Fruit fly (Drosophila melanogaster): Measurements from ENCODE around the gene cutlet.

Gene cutlet

DNA sequence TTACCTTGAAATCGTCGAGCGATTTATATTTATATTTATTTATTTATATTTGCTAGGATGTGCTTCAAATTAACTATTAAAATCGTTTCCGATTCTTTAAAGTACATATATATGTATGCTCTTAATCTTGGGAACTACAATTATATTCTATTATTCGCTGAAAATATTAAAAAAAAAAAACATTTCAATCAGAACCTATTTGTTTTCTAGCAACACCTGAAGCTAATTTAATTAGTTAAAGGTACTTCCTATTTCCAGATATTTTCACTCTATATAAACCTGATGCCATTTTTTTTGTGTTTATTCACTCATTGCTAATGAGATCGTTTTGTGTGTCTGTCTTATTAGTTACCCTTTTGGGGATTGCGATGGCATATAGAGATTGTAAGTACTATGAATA is 10.6 kb downstream of the cutlet start, which contains the start of gene CG42467:
CG42467 (plus strand) TSS at position 301 of the 400 bp plus-strand sequence.
- TF ChIP-seq PHDP (tag; optimal IDR thresholded peaks at IDR 0.05) (no peak), cad (GFP tag; optimal IDR thresholded peaks at IDR 0.05) (no peak), CG8924 (tag; optimal IDR thresholded peaks at IDR 0.05) (no peak), prd (optimal IDR thresholded peaks at IDR 0.05) (no peak), prd (GFP tag; IDR thresholded peaks at IDR 0.05) (no peak), CG8290 (GFP tag; optimal IDR thresholded peaks at IDR 0.05) (no peak), CG8290 (tag; optimal IDR thresholded peaks at IDR 0.05) (no peak), Bgb (GFP tag; IDR thresholded peaks at IDR 0.05; ENCODE audit: partially characterized antibody) (no peak), sima (GFP tag; optimal IDR thresholded peaks at IDR 0.05) (no peak), CG3847 (GFP tag; IDR thresholded peaks at IDR 0.05) (no peak), fru (optimal IDR thresholded peaks at IDR 0.05) (no peak), MBD-R2 (GFP tag; IDR thresholded peaks at IDR 0.05) (no peak), CG15601 (tag; optimal IDR thresholded peaks at IDR 0.05) (no peak), B-H2 (GFP tag; optimal IDR thresholded peaks at IDR 0.05) (no peak), Eip74EF (GFP tag; optimal IDR thresholded peaks at IDR 0.05) (no peak), Dip2 (GFP tag; IDR thresholded peaks at IDR 0.05) (no peak), CG11504 (tag; optimal IDR thresholded peaks at IDR 0.05) (no peak), CG2202 (tag; optimal IDR thresholded peaks at IDR 0.05) (no peak), maf-S (GFP tag; optimal IDR thresholded peaks at IDR 0.05) (no peak), D19A (tag; optimal IDR thresholded peaks at IDR 0.05) (no peak)

DNA sequence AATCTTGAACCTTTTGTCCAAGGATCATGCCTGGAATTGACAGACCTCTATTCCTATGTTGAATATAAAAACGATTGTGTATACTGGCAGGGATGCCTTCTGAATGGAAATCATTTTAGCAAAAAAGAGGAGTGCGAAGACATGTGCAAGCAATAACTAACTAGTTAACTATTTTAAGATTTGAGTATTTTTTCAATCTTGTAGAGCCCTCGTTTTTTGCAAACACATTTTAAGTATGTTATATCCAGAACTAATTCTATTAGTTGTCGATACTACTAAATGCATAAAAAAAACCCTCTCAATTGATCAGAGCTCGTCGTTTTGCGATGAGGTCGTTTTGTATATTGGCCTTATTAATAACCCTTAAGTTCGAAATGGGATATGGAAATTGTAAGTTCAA is 11.2 kb downstream of the cutlet start, which contains the start of gene Sfp24C1:
Sfp24C1 (plus strand) TSS at position 301 of the 400 bp plus-strand sequence.
- TF ChIP-seq CG34376 (GFP tag; optimal IDR thresholded peaks at IDR 0.05) = no peak
- TF ChIP-seq Gug (GFP tag; IDR thresholded peaks at IDR 0.05) = no peak
- no peak for TF ChIP-seq CG2889 (GFP tag; IDR thresholded peaks at IDR 0.05)

DNA sequence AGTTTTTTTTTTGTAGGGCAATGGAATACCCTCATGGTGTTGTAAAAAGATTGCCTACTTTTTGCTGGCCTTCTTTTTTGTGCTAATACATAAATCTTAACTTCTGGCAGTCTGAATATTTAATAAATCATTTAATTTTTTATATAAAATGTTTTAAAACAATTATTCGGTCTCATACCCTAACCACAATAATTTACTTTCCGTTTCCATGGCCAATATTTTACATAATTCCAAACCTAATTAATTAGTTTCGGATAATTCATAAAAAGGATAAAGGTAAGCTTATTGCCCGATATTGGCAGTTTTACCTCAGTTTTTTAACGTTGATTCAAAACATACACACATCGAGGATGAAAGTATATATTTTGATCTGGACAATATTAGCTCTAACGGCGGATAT is 11.7 kb downstream of the cutlet start, which contains the start of gene CG42465:
CG42465 (plus strand) TSS at position 301 of the 400 bp plus-strand sequence.
- TF ChIP-seq CG10366 (GFP tag; IDR thresholded peaks at IDR 0.05) = no peak
- TF ChIP-seq ranshi (GFP tag; IDR thresholded peaks at IDR 0.05) = no peak
- no peak for TF ChIP-seq maf-S (GFP tag; optimal IDR thresholded peaks at IDR 0.05)
- TF ChIP-seq Gug (GFP tag; IDR thresholded peaks at IDR 0.05) = no peak
- no peak for TF ChIP-seq ro (GFP tag; IDR thresholded peaks at IDR 0.05)
- TF ChIP-seq Rx (GFP tag; IDR thresholded peaks at IDR 0.05) = no peak
- TF ChIP-seq slou (GFP tag; optimal IDR thresholded peaks at IDR 0.05) = no peak
- no peak for TF ChIP-seq CG2875 (GFP tag; optimal IDR thresholded peaks at IDR 0.05)
- TF ChIP-seq mirr (GFP tag; optimal IDR thresholded peaks at IDR 0.05) = no peak
- no peak for TF ChIP-seq CG15479 (GFP tag; optimal IDR thresholded peaks at IDR 0.05)
- no peak for TF ChIP-seq CG10654 (GFP tag; optimal IDR thresholded peaks at IDR 0.05)
- no peak for TF ChIP-seq toy (GFP tag; IDR thresholded peaks at IDR 0.05)
- no peak for TF ChIP-seq CG8359 (GFP tag; optimal IDR thresholded peaks at IDR 0.05; ENCODE audit: borderline replicate concordance)
- TF ChIP-seq CG10959 (GFP tag; IDR thresholded peaks at IDR 0.05) = no peak
- TF ChIP-seq CG8478 (optimal IDR thresholded peaks at IDR 0.05) = no peak
- no peak for TF ChIP-seq Fer1 (GFP tag; optimal IDR thresholded peaks at IDR 0.05)

DNA sequence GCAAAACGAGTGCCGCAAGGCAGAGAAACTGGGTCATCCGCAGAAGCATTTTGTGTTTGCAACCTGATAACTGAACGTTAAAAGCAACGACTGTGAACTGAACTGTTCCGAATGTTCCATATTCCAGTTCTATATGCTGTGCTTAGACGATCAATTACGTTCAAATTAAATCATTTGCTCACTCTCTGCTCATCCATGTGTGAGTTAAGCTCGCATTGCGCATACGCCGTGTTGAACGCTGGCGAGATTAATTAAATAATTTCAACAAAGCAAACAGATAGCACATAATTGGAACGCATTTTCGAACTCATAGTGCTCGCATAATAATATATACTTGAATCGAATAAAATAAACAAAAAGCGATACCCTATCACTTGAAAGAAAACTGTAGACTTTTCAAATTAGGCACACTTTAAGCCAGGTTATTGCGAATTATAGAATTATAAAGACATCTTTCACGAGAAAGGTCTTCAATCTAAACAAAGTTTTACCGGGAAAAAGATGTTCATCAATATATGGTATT is 12.5 kb downstream of the cutlet start, which contains the start of the genes CG10031 and CG42464:
CG10031 (minus strand) TSS at position 101 of the 523 bp plus-strand sequence.
CG42464 (plus strand) TSS at position 473 of the 523 bp plus-strand sequence.
- TF ChIP-seq ranshi (GFP tag; IDR thresholded peaks at IDR 0.05) (no peak), HLHmδ (GFP tag; optimal IDR thresholded peaks at IDR 0.05) (no peak), CG15514 (GFP tag; optimal IDR thresholded peaks at IDR 0.05) (peak; percentile 56), ro (GFP tag; IDR thresholded peaks at IDR 0.05) (no peak), Pdp1 (GFP tag; optimal IDR thresholded peaks at IDR 0.05) (peak in 1 of 2 experiments; percentile 42), Dek (tag; optimal IDR thresholded peaks at IDR 0.05) (no peak), zen (tag; optimal IDR thresholded peaks at IDR 0.05) (no peak), Rx (GFP tag; IDR thresholded peaks at IDR 0.05) (no peak), Mes4 (GFP tag; optimal IDR thresholded peaks at IDR 0.05) (no peak), repo (GFP tag; optimal IDR thresholded peaks at IDR 0.05) (no peak), CG11695 (GFP tag; IDR thresholded peaks at IDR 0.05) (no peak), CG34376 (GFP tag; optimal IDR thresholded peaks at IDR 0.05) (peak; percentile 26)

Measured in whole organism, embryonic.